Fruit fly (Drosophila melanogaster) whole organism, embryonic: ENCODE results near the gene CG5390.

Source experiments
- ATbp ChIP-seq: fragments of 200-800 bp; sonication (Bioruptor generic); optimal IDR thresholded peaks from 2 replicates; lab custom pipeline; 2017; ENCODE audit warnings: missing biosample characterization, mild to moderate bottlenecking, missing genetic modification characterization, missing genetic modification reagents
- B-H2 ChIP-seq: fragments of 200-800 bp; sonication (Bioruptor generic); optimal IDR thresholded peaks from 2 replicates; lab custom pipeline; 2018; ENCODE audit warnings: missing biosample characterization, mild to moderate bottlenecking, missing genetic modification characterization
- BEAF-32 ChIP-seq: fragments of 200-800 bp; sonication (Bioruptor generic); optimal IDR thresholded peaks from 3 replicates; lab custom pipeline; 2017; ENCODE audit warnings: missing biosample characterization, missing genetic modification characterization, mild to moderate bottlenecking, moderate library complexity, missing genetic modification reagents
- C15 ChIP-seq: fragments of 200-800 bp; sonication (Bioruptor generic); IDR thresholded peaks from 3 replicates; pipeline ENCODE4 v1.3.6; 2022; ENCODE audit warnings: missing biosample characterization, missing genetic modification characterization
- CG12219 ChIP-seq: fragments of 200-800 bp; sonication (Bioruptor generic); optimal IDR thresholded peaks from 3 replicates; lab custom pipeline; 2018; ENCODE audit warnings: missing biosample characterization, mild to moderate bottlenecking, missing genetic modification characterization
- CG12391 ChIP-seq: fragments of 200-800 bp; sonication (Bioruptor generic); optimal IDR thresholded peaks from 3 replicates; lab custom pipeline; 2018; ENCODE audit warnings: missing biosample characterization, mild to moderate bottlenecking, missing genetic modification characterization, moderate library complexity
- CG13296 ChIP-seq: fragments of 200-800 bp; sonication (Bioruptor generic); optimal IDR thresholded peaks from 3 replicates; lab custom pipeline; 2018; ENCODE audit warnings: missing biosample characterization, mild to moderate bottlenecking, missing genetic modification characterization
- CG15073 ChIP-seq: fragments of 200-800 bp; sonication (Bioruptor generic); optimal IDR thresholded peaks from 2 replicates; lab custom pipeline; 2016; ENCODE audit warnings: missing biosample characterization, missing genetic modification characterization
- CG15269 ChIP-seq: fragments of 200-800 bp; sonication (Bioruptor generic); optimal IDR thresholded peaks from 2 replicates; lab custom pipeline; 2018; ENCODE audit warnings: missing biosample characterization, mild to moderate bottlenecking, missing genetic modification characterization, moderate library complexity
- CG18011 ChIP-seq: fragments of 200-800 bp; sonication (Bioruptor generic); optimal IDR thresholded peaks from 2 replicates; lab custom pipeline; 2017; ENCODE audit warnings: missing biosample characterization, missing genetic modification characterization, mild to moderate bottlenecking, moderate library complexity, missing genotype
- CG2120 ChIP-seq: fragments of 200-800 bp; sonication (Bioruptor generic); optimal IDR thresholded peaks from 3 replicates; lab custom pipeline; 2016; ENCODE audit warnings: missing biosample characterization, missing genetic modification characterization
- CG31441 ChIP-seq: fragments of 200-800 bp; sonication (Bioruptor generic); IDR thresholded peaks from 2 replicates; pipeline ENCODE4 v1.3.6; 2022; ENCODE audit warnings: missing biosample characterization, missing genetic modification characterization
- CG6254 ChIP-seq: fragments of 200-800 bp; sonication (Bioruptor generic); optimal IDR thresholded peaks from 3 replicates; lab custom pipeline; 2017; ENCODE audit warnings: mild to moderate bottlenecking, missing biosample characterization, missing genetic modification reagents, missing genetic modification characterization
- CG7372 ChIP-seq: fragments of 200-800 bp; sonication (Bioruptor generic); IDR thresholded peaks from 2 replicates; pipeline ENCODE4 v1.3.6; 2022; ENCODE audit warnings: missing biosample characterization, missing genetic modification characterization
- CG7987 ChIP-seq: fragments of 200-800 bp; sonication (Bioruptor generic); optimal IDR thresholded peaks from 2 replicates; lab custom pipeline; 2018; ENCODE audit warnings: missing biosample characterization, mild to moderate bottlenecking, missing genetic modification characterization, moderate library complexity
- CG8478 ChIP-seq: fragments of >200 bp; optimal IDR thresholded peaks from 2 replicates; lab custom pipeline; 2018
- CG9437 ChIP-seq: fragments of 200-800 bp; sonication (Bioruptor generic); optimal IDR thresholded peaks from 2 replicates; lab custom pipeline; 2018; ENCODE audit warnings: missing biosample characterization, mild to moderate bottlenecking, missing genetic modification characterization
- CHES-1-like ChIP-seq: fragments of 200-800 bp; sonication (Bioruptor generic); optimal IDR thresholded peaks from 2 replicates; lab custom pipeline; 2016; ENCODE audit warnings: missing biosample characterization, missing genetic modification characterization
- Dref ChIP-seq: fragments of 200-800 bp; sonication (Bioruptor generic); IDR thresholded peaks from 2 replicates; pipeline ENCODE4 v1.3.6; 2022; ENCODE audit warnings: missing biosample characterization, missing genetic modification characterization
- Fer1 ChIP-seq: fragments of 200-800 bp; sonication (Bioruptor generic); optimal IDR thresholded peaks from 2 replicates; lab custom pipeline; 2017; ENCODE audit warnings: missing biosample characterization, mild to moderate bottlenecking, missing genetic modification characterization
- Hr78 ChIP-seq, 2 experiments: fragments of 200-800 bp in 1 of 2; fragments of >200 bp in 1 of 2; sonication (Bioruptor generic) in 1 of 2; optimal IDR thresholded peaks; 2 replicates each; lab custom pipeline; 2017 to 2019; ENCODE audit warnings: missing biosample characterization in 2 of 2, missing genetic modification characterization in 2 of 2, mild to moderate bottlenecking in 1 of 2, moderate library complexity in 1 of 2
- Kr ChIP-seq: fragments of 200-800 bp; sonication (Bioruptor generic); optimal IDR thresholded peaks from 2 replicates; lab custom pipeline; 2017; ENCODE audit warnings: missing biosample characterization, mild to moderate bottlenecking, missing genetic modification characterization
- Meics ChIP-seq: fragments of 200-800 bp; sonication (Bioruptor generic); optimal IDR thresholded peaks from 2 replicates; lab custom pipeline; 2017; ENCODE audit warnings: missing biosample characterization, mild to moderate bottlenecking, missing genetic modification characterization
- NC2α ChIP-seq: fragments of 200-800 bp; sonication (Bioruptor generic); optimal IDR thresholded peaks from 2 replicates; lab custom pipeline; 2016; ENCODE audit warnings: missing biosample characterization, missing genetic modification characterization
- Neu2 ChIP-seq: fragments of 200-800 bp; sonication (Bioruptor generic); optimal IDR thresholded peaks from 3 replicates; lab custom pipeline; 2016; ENCODE audit warnings: missing biosample characterization, missing genetic modification characterization, borderline replicate concordance
- al ChIP-seq: fragments of 200-800 bp; sonication (Bioruptor generic); IDR thresholded peaks from 2 replicates; pipeline ENCODE4 v1.3.6; 2022; ENCODE audit warnings: missing biosample characterization, missing genetic modification characterization
- ash1 ChIP-seq: fragments of 200-800 bp; sonication (Bioruptor generic); optimal IDR thresholded peaks from 2 replicates; lab custom pipeline; 2018; ENCODE audit warnings: missing biosample characterization, mild to moderate bottlenecking, missing genetic modification characterization
- bab2 ChIP-seq: fragments of 200-800 bp; sonication (Bioruptor generic); optimal IDR thresholded peaks from 2 replicates; lab custom pipeline; 2016; ENCODE audit warnings: missing biosample characterization, missing genetic modification characterization
- caup ChIP-seq: fragments of 200-800 bp; sonication (Bioruptor generic); optimal IDR thresholded peaks from 3 replicates; lab custom pipeline; 2017; ENCODE audit warnings: missing biosample characterization, mild to moderate bottlenecking, missing genetic modification characterization, moderate library complexity; ENCODE audit not compliant: severe bottlenecking
- chn ChIP-seq: fragments of 200-800 bp; sonication (Bioruptor generic); optimal IDR thresholded peaks from 2 replicates; lab custom pipeline; 2016; ENCODE audit warnings: missing biosample characterization, missing genetic modification characterization
- dpn ChIP-seq, 2 experiments: fragments of 200-800 bp; sonication (Bioruptor generic); optimal IDR thresholded peaks; 3 replicates each; lab custom pipeline; 2016; ENCODE audit warnings: missing biosample characterization in 2 of 2, missing genetic modification characterization in 2 of 2
- ewg ChIP-seq: fragments of 200-800 bp; sonication (Bioruptor generic); optimal IDR thresholded peaks from 3 replicates; lab custom pipeline; 2017; ENCODE audit warnings: mild to moderate bottlenecking, missing biosample characterization, missing genetic modification reagents, missing genetic modification characterization
- fru ChIP-seq: fragments of >200 bp; optimal IDR thresholded peaks from 2 replicates; lab custom pipeline; 2017
- gcm ChIP-seq: fragments of 200-800 bp; sonication (Bioruptor generic); optimal IDR thresholded peaks from 2 replicates; lab custom pipeline; 2019; ENCODE audit warnings: missing biosample characterization, mild to moderate bottlenecking, missing genetic modification characterization, moderate library complexity
- grau ChIP-seq: fragments of 200-800 bp; optimal IDR thresholded peaks from 3 replicates; lab custom pipeline; 2019; ENCODE audit warnings: missing biosample characterization, mild to moderate bottlenecking, missing genetic modification characterization, moderate library complexity
- gsb-n ChIP-seq: fragments of 200-800 bp; sonication (Bioruptor generic); optimal IDR thresholded peaks from 3 replicates; lab custom pipeline; 2018; ENCODE audit warnings: missing biosample characterization, mild to moderate bottlenecking, missing genetic modification characterization
- hbn ChIP-seq: fragments of 200-800 bp; sonication (Bioruptor generic); IDR thresholded peaks from 2 replicates; pipeline ENCODE4 v1.3.6; 2022; ENCODE audit warnings: missing biosample characterization, missing genetic modification characterization; ENCODE audit not compliant: partially characterized antibody
- jing ChIP-seq: fragments of 200-800 bp; sonication (Bioruptor generic); optimal IDR thresholded peaks from 2 replicates; lab custom pipeline; 2018; ENCODE audit warnings: missing biosample characterization, mild to moderate bottlenecking, missing genetic modification characterization
- klu ChIP-seq: fragments of 200-800 bp; sonication (Bioruptor generic); IDR thresholded peaks from 2 replicates; pipeline ENCODE4 v1.3.6; 2022; ENCODE audit warnings: missing biosample characterization, missing genetic modification characterization
- odd ChIP-seq: fragments of 200-800 bp; sonication (Bioruptor generic); optimal IDR thresholded peaks from 2 replicates; lab custom pipeline; 2017; ENCODE audit warnings: missing biosample characterization, mild to moderate bottlenecking, missing genetic modification characterization
- org-1 ChIP-seq: fragments of 200-800 bp; sonication (Bioruptor generic); optimal IDR thresholded peaks from 2 replicates; lab custom pipeline; 2017; ENCODE audit warnings: missing biosample characterization, missing genetic modification characterization
- p53 ChIP-seq: fragments of 200-800 bp; sonication (Bioruptor generic); optimal IDR thresholded peaks from 2 replicates; lab custom pipeline; 2016; ENCODE audit warnings: missing biosample characterization, missing genetic modification characterization
- repo ChIP-seq: fragments of 200-800 bp; sonication (Bioruptor generic); optimal IDR thresholded peaks from 2 replicates; lab custom pipeline; 2016; ENCODE audit warnings: missing biosample characterization, missing genetic modification characterization
- rib ChIP-seq: fragments of 200-800 bp; sonication (Bioruptor generic); IDR thresholded peaks from 2 replicates; pipeline ENCODE4 v1.3.6; 2022; ENCODE audit warnings: missing biosample characterization, missing genetic modification characterization
- sd ChIP-seq: fragments of 200-800 bp; sonication (Bioruptor generic); optimal IDR thresholded peaks from 3 replicates; lab custom pipeline; 2018; ENCODE audit warnings: missing biosample characterization, mild to moderate bottlenecking, missing genetic modification characterization, moderate library complexity
- sima ChIP-seq: fragments of 200-800 bp; sonication (Bioruptor generic); optimal IDR thresholded peaks from 2 replicates; lab custom pipeline; 2016; ENCODE audit warnings: missing biosample characterization, missing genetic modification characterization
- trem ChIP-seq: fragments of 200-800 bp; optimal IDR thresholded peaks from 3 replicates; lab custom pipeline; 2019; ENCODE audit warnings: missing biosample characterization, mild to moderate bottlenecking, missing genetic modification characterization, moderate library complexity
- vnd ChIP-seq: fragments of 200-800 bp; sonication (Bioruptor generic); IDR thresholded peaks from 3 replicates; pipeline ENCODE4 v1.3.6; 2022; ENCODE audit warnings: missing biosample characterization, missing genetic modification characterization; ENCODE audit not compliant: partially characterized antibody
- zen2 ChIP-seq: fragments of 200-800 bp; sonication (Bioruptor generic); IDR thresholded peaks from 3 replicates; pipeline ENCODE4 v1.3.6; 2022; ENCODE audit warnings: missing biosample characterization, missing genetic modification characterization; ENCODE audit not compliant: partially characterized antibody

The CG5390 gene

dm6 chr2L:10260750-10261493 lies 45.5 kb downstream of the CG5390 start, which contains the start of gene Pten (continued):
- TF ChIP-seq klu (GFP tag; lab: Robert Waterston, UW) (no peak), bab2 (GFP tag; lab: Kevin White, UChicago) (peak; percentile 61), al (no peak; the same call in 1 of the 2 replicates), ash1 (GFP tag; lab: Kevin White, UChicago) (no peak), Meics (GFP tag; lab: Kevin White, UChicago) (peak; percentile 75), CG7372 (GFP tag; lab: Robert Waterston, UW) (peak; percentile 47; the same call in 1 of the 2 replicates), Kr (GFP tag; lab: Kevin White, UChicago) (no peak), dpn (GFP tag; optimal IDR thresholded peaks at IDR 0.05; lab: Kevin White, UChicago) (peak; percentile 63 to 76), Fer1 (GFP tag; lab: Kevin White, UChicago) (peak; percentile 55), ewg (GFP tag; lab: Kevin White, UChicago) (no peak), rib (GFP tag; lab: Robert Waterston, UW) (no peak), Dref (GFP tag; lab: Robert Waterston, UW) (peak; percentile 97), B-H2 (GFP tag; lab: Kevin White, UChicago) (peak; percentile 30), NC2α (GFP tag; lab: Kevin White, UChicago) (peak; percentile 31), CG6254 (GFP tag; lab: Kevin White, UChicago) (peak; percentile 100), CG18011 (GFP tag; lab: Kevin White, UChicago) (no peak), sd (peak; percentile 4), CG12391 (tag; lab: Kevin White, UChicago) (peak; percentile 75), p53 (no peak), ATbp (no peak), hbn (GFP tag; lab: Robert Waterston, UW) (peak; percentile 62), C15 (0 out of 3 replicates have a peak, but pooled peaks have one; percentile 33), repo (GFP tag; lab: Kevin White, UChicago) (peak; percentile 42), CG31441 (GFP tag; lab: Robert Waterston, UW) (no peak), caup (GFP tag; lab: Kevin White, UChicago) (no peak), CG15073 (no peak), trem (tag; lab: Kevin White, UChicago) (peak; percentile 61), CG13296 (GFP tag; lab: Kevin White, UChicago) (peak; percentile 51), Hr78 (GFP tag; optimal IDR thresholded peaks at IDR 0.05; lab: Kevin White, UChicago) (no peak), grau (tag; lab: Kevin White, UChicago) (peak; percentile 63), sima (peak; percentile 28), CG7987 (GFP tag; lab: Kevin White, UChicago) (no peak), CG9437 (GFP tag; lab: Kevin White, UChicago) (peak; percentile 25), CG2120 (GFP tag; lab: Kevin White, UChicago) (peak; percentile 37), gcm (GFP tag; lab: Kevin White, UChicago) (no peak), CG15269 (tag; lab: Kevin White, UChicago) (no peak), odd (GFP tag; lab: Kevin White, UChicago) (no peak), zen2 (GFP tag; lab: Robert Waterston, UW) (no peak; the same call in 2 of the 3 replicates), Neu2 (GFP tag; lab: Kevin White, UChicago) (no peak), jing (no peak), CG8478 (lab: Kevin White, UChicago) (no peak), vnd (peak; percentile 85), CHES-1-like (GFP tag; lab: Kevin White, UChicago) (peak; percentile 29), fru (lab: Kevin White, UChicago) (no peak), chn (peak; percentile 73), BEAF-32 (GFP tag; lab: Kevin White, UChicago) (peak; percentile 88), CG12219 (GFP tag; lab: Kevin White, UChicago) (peak; percentile 27), org-1 (GFP tag; lab: Kevin White, UChicago) (no peak), gsb-n (tag; lab: Kevin White, UChicago) (no peak)
